Worm (Caenorhabditis elegans): ENCODE results near the gene scl-11.

DNA sequence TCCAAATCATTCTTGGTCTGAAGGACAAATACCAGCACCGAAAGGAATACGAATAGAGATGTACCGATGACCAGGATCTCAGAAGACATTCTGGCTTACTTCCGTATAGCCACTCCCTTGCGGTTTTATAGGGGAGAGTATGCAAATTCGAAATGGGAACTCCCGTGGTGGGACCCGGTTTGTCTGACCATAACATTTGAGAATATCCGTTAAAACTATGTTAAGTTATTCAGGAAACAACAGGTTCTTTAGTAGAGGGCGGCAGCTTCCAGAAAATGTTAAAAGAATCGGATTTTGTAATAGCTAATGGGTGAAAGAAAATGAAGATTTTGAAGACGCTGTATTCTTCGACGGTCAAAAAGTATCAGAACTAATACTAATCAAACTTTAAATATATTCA lies 16.0 kb downstream of the scl-11 start, which contains the start of gene col-131:
- no peak for TF ChIP-seq nhr-28 (tag; optimal IDR thresholded peaks at IDR 0.05)
- no peak for TF ChIP-seq lin-39 (tag; optimal IDR thresholded peaks at IDR 0.05)
